Worm (Caenorhabditis elegans) whole organism, L4/young adult: ENCODE measurements around the gene Y51H7BR.7.
"Not testable (repeated sequence)": the region's sequence is repeated elsewhere in the genome, so short reads cannot be mapped to it uniquely, and the experiment has no call there.

Source experiments
- dao-5 ChIP-seq: sonication (generic microtip); optimal IDR thresholded peaks from 2 replicates; lab custom pipeline; 2016; ENCODE audit warnings: missing genotype, missing genetic modification characterization, moderate library complexity, missing compliant biosample characterization
- him-1 ChIP-seq: sonication (generic microtip); optimal IDR thresholded peaks from 2 replicates; lab custom pipeline; 2016; ENCODE audit warnings: missing genotype, missing genetic modification reagents, missing genetic modification characterization, missing compliant biosample characterization

- TF ChIP-seq him-1, dao-5 (tag; lab: Kevin White, UChicago): not testable (repeated sequence)
Measured at ce11 chrII:1540628-1541027, 15.2 kb upstream of the Y51H7BR.7 start, which contains the start of gene poml-4.
